Worm (Caenorhabditis elegans) whole organism, L1 larva: ENCODE results near the gene ctsa-3.1.

ENCODE experiments used
- aly-2 ChIP-seq: fragments of 150-350 bp; optimal IDR thresholded peaks from 2 replicates; lab custom pipeline; 2014; ENCODE audit warnings: missing biosample characterization, missing genetic modification characterization
- blmp-1 ChIP-seq: fragments of 150-350 bp; optimal IDR thresholded peaks from 2 replicates; lab custom pipeline; 2014; ENCODE audit warnings: missing biosample characterization, missing genetic modification characterization
- hlh-17 ChIP-seq: fragments of 200-800 bp; sonication (Bioruptor generic); optimal IDR thresholded peaks from 2 replicates; lab custom pipeline; 2018; ENCODE audit warnings: missing genetic modification characterization, mild to moderate bottlenecking, missing compliant biosample characterization, moderate library complexity, borderline replicate concordance
- isw-1 ChIP-seq: fragments of 200-800 bp; sonication (Bioruptor generic); IDR thresholded peaks from 2 replicates; pipeline ENCODE4 v1.3.6; 2022; ENCODE audit warnings: missing genetic modification characterization, missing compliant biosample characterization
- lir-3 ChIP-seq: sonication (generic microtip); optimal IDR thresholded peaks from 2 replicates; lab custom pipeline; 2016; ENCODE audit warnings: mild to moderate bottlenecking, missing genetic modification characterization, moderate library complexity, missing compliant biosample characterization; ENCODE audit not compliant: poor library complexity
- nhr-90 ChIP-seq: sonication (generic microtip); optimal IDR thresholded peaks from 2 replicates; lab custom pipeline; 2016; ENCODE audit warnings: mild to moderate bottlenecking, missing genetic modification characterization, missing compliant biosample characterization; ENCODE audit not compliant: poor library complexity

- TF ChIP-seq aly-2 (tag; lab: Kevin White, UChicago) (no peak), isw-1 (GFP tag; lab: Robert Waterston, UW) (no peak), lir-3 (tag; lab: Kevin White, UChicago) (peak; percentile 14), nhr-90 (peak; percentile 1), hlh-17 (no peak), blmp-1 (peak; percentile 3)
These were observed 23.0 kb downstream of the ctsa-3.1 start, which contains the start of gene F32A5.8 for ce11 chrII:7255614-7256162.
